Fruit fly (Drosophila melanogaster) whole organism, prepupa: Measurements from ENCODE around the gene dysc.

Experiments used
- CG6163 ChIP-seq: fragments of 200-800 bp; sonication (Bioruptor generic); IDR thresholded peaks from 3 replicates; pipeline ENCODE4 v1.3.6; 2022; ENCODE audit warnings: missing biosample characterization, missing genetic modification characterization
- achi ChIP-seq: fragments of 200-800 bp; sonication (Bioruptor generic); optimal IDR thresholded peaks from 3 replicates; lab custom pipeline; 2016; ENCODE audit warnings: missing biosample characterization, missing genetic modification characterization

DNA sequence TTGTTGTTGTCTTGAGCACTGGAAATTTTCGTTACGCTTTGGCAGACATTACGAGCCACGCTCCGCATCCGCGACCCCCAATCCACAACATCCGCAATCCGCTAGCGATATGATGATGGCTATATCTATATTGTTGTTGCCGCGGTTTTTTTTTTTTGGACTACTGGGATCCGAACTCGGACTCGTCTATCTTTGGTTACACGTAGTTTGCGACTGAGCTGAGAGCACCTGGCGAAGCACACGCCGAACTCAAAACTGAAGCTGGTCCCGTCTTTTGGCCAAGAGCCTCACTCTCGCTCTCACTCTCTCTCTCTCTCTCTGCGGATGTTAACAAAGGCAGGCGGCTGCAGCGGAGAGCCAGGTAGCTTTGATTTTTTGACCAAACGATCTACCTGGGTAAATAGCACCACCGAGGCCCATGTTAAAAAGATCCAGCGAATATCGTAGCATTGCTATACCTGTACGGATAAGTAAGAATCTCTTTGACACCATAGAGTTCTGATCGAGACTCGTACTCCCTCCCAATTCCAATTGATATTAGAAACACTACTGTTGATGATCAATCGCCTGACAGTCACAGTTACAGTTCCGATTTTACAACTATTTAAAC lies 22.2 kb upstream of the dysc start, which contains the start of gene Rgl:
- no peak for TF ChIP-seq achi (GFP tag; lab: Kevin White, UChicago)
- TF ChIP-seq CG6163 (GFP tag; lab: Robert Waterston, UW), result peak; percentile 67; the same call in 2 of the 3 replicates
